Fruit fly (Drosophila melanogaster) whole organism, embryonic: ENCODE data around the gene MED15.

ENCODE experiments used
- Abd-B ChIP-seq: fragments of 200-800 bp; sonication (Bioruptor generic); optimal IDR thresholded peaks from 2 replicates; lab custom pipeline; 2018; ENCODE audit warnings: missing biosample characterization, mild to moderate bottlenecking, missing genetic modification characterization, moderate library complexity
- CG10267 ChIP-seq: fragments of 200-800 bp; sonication (Bioruptor generic); optimal IDR thresholded peaks from 2 replicates; lab custom pipeline; 2018; ENCODE audit warnings: missing biosample characterization, mild to moderate bottlenecking, missing genetic modification characterization, moderate library complexity
- CG11456 ChIP-seq: fragments of 200-800 bp; sonication (Bioruptor generic); IDR thresholded peaks from 3 replicates; pipeline ENCODE4 v1.3.6; 2022; ENCODE audit warnings: missing biosample characterization, missing genetic modification characterization
- CG13296 ChIP-seq: fragments of 200-800 bp; sonication (Bioruptor generic); optimal IDR thresholded peaks from 3 replicates; lab custom pipeline; 2018; ENCODE audit warnings: missing biosample characterization, mild to moderate bottlenecking, missing genetic modification characterization
- CG14667 ChIP-seq: fragments of 200-800 bp; sonication (Bioruptor generic); IDR thresholded peaks from 2 replicates; pipeline ENCODE4 v1.3.6; 2022; ENCODE audit warnings: missing biosample characterization, missing genetic modification characterization
- CG15514 ChIP-seq: fragments of 200-800 bp; sonication (Bioruptor generic); optimal IDR thresholded peaks from 3 replicates; lab custom pipeline; 2017; ENCODE audit warnings: missing biosample characterization, missing genetic modification characterization, mild to moderate bottlenecking, moderate library complexity, missing genetic modification reagents
- CG15601 ChIP-seq: fragments of 200-800 bp; sonication (Bioruptor generic); optimal IDR thresholded peaks from 3 replicates; lab custom pipeline; 2019; ENCODE audit warnings: missing biosample characterization, mild to moderate bottlenecking, missing genetic modification characterization, moderate library complexity
- CG16813 ChIP-seq: fragments of 200-800 bp; sonication (Bioruptor generic); IDR thresholded peaks from 3 replicates; pipeline ENCODE4 v1.3.6; 2022; ENCODE audit warnings: missing biosample characterization, missing genetic modification characterization; ENCODE audit not compliant: partially characterized antibody
- CG17912 ChIP-seq: fragments of 200-800 bp; sonication (Bioruptor generic); optimal IDR thresholded peaks from 2 replicates; lab custom pipeline; 2018; ENCODE audit warnings: missing biosample characterization, mild to moderate bottlenecking, missing genetic modification characterization
- CG31441 ChIP-seq: fragments of 200-800 bp; sonication (Bioruptor generic); IDR thresholded peaks from 2 replicates; pipeline ENCODE4 v1.3.6; 2022; ENCODE audit warnings: missing biosample characterization, missing genetic modification characterization
- CG3163 ChIP-seq: fragments of 200-800 bp; sonication (Bioruptor generic); optimal IDR thresholded peaks from 3 replicates; lab custom pipeline; 2016; ENCODE audit warnings: missing biosample characterization, missing genetic modification characterization
- CG32532 ChIP-seq: fragments of 200-800 bp; sonication (Bioruptor generic); IDR thresholded peaks from 2 replicates; pipeline ENCODE4 v1.3.6; 2022; ENCODE audit warnings: missing biosample characterization, missing genetic modification characterization
- CG32767 ChIP-seq: fragments of 200-800 bp; sonication (Bioruptor generic); IDR thresholded peaks from 2 replicates; pipeline ENCODE4 v1.3.6; 2022; ENCODE audit warnings: missing biosample characterization, missing genetic modification characterization
- CG33557 ChIP-seq: fragments of 200-800 bp; sonication (Bioruptor generic); optimal IDR thresholded peaks from 2 replicates; lab custom pipeline; 2019; ENCODE audit warnings: missing biosample characterization, mild to moderate bottlenecking, missing genetic modification characterization, moderate library complexity
- CG34376 ChIP-seq: fragments of 200-800 bp; sonication (Bioruptor generic); optimal IDR thresholded peaks from 2 replicates; lab custom pipeline; 2018; ENCODE audit warnings: missing biosample characterization, mild to moderate bottlenecking, missing genetic modification characterization
- CG3995 ChIP-seq: fragments of 200-800 bp; sonication (Bioruptor generic); optimal IDR thresholded peaks from 3 replicates; lab custom pipeline; 2016; ENCODE audit warnings: missing biosample characterization, missing genetic modification characterization
- CG4360 ChIP-seq: fragments of 200-800 bp; sonication (Bioruptor generic); IDR thresholded peaks from 2 replicates; pipeline ENCODE4 v1.3.6; 2022; ENCODE audit warnings: missing biosample characterization, missing genetic modification characterization
- CG4424 ChIP-seq: fragments of 200-800 bp; sonication (Bioruptor generic); optimal IDR thresholded peaks from 3 replicates; lab custom pipeline; 2016; ENCODE audit warnings: missing biosample characterization, missing genetic modification characterization
- CG9609 ChIP-seq: fragments of 200-800 bp; sonication (Bioruptor generic); optimal IDR thresholded peaks from 3 replicates; lab custom pipeline; 2016; ENCODE audit warnings: missing biosample characterization, missing genetic modification characterization
- CG9817 ChIP-seq: fragments of 200-800 bp; sonication (Bioruptor generic); optimal IDR thresholded peaks from 2 replicates; lab custom pipeline; 2018; ENCODE audit warnings: missing biosample characterization, mild to moderate bottlenecking, missing genetic modification characterization, moderate library complexity
- Dbx ChIP-seq: fragments of 200-800 bp; sonication (Bioruptor generic); IDR thresholded peaks from 3 replicates; pipeline ENCODE4 v1.3.6; 2022; ENCODE audit warnings: missing biosample characterization, missing genetic modification characterization
- Dref ChIP-seq: fragments of 200-800 bp; sonication (Bioruptor generic); IDR thresholded peaks from 2 replicates; pipeline ENCODE4 v1.3.6; 2022; ENCODE audit warnings: missing biosample characterization, missing genetic modification characterization
- ERR ChIP-seq: fragments of 200-800 bp; sonication (Bioruptor generic); optimal IDR thresholded peaks from 2 replicates; lab custom pipeline; 2016; ENCODE audit warnings: missing biosample characterization, missing genetic modification characterization
- H2.0 ChIP-seq: fragments of 200-800 bp; sonication (Bioruptor generic); IDR thresholded peaks from 2 replicates; pipeline ENCODE4 v1.3.6; 2022; ENCODE audit warnings: missing biosample characterization, missing genetic modification characterization
- HHEX ChIP-seq: fragments of 200-800 bp; sonication (Bioruptor generic); optimal IDR thresholded peaks from 3 replicates; lab custom pipeline; 2017; ENCODE audit warnings: missing biosample characterization, mild to moderate bottlenecking, missing genetic modification characterization, missing genetic modification reagents
- HLH3B ChIP-seq: fragments of 200-800 bp; sonication (Bioruptor generic); IDR thresholded peaks from 2 replicates; pipeline ENCODE4 v1.3.6; 2022; ENCODE audit warnings: missing biosample characterization, missing genetic modification characterization
- Hr51 ChIP-seq, 2 experiments: fragments of 200-800 bp; sonication (Bioruptor generic); optimal IDR thresholded peaks; 2 replicates in 1 of 2; 3 replicates in 1 of 2; lab custom pipeline; 2016 to 2018; ENCODE audit warnings: missing biosample characterization in 2 of 2, missing genetic modification characterization in 2 of 2, mild to moderate bottlenecking in 1 of 2, moderate library complexity in 1 of 2
- Kr ChIP-seq: fragments of 200-800 bp; sonication (Bioruptor generic); optimal IDR thresholded peaks from 2 replicates; lab custom pipeline; 2017; ENCODE audit warnings: missing biosample characterization, mild to moderate bottlenecking, missing genetic modification characterization
- Neu2 ChIP-seq: fragments of 200-800 bp; sonication (Bioruptor generic); optimal IDR thresholded peaks from 3 replicates; lab custom pipeline; 2016; ENCODE audit warnings: missing biosample characterization, missing genetic modification characterization, borderline replicate concordance
- Tbp ChIP-seq: fragments of >200 bp; optimal IDR thresholded peaks from 2 replicates; lab custom pipeline; 2018; ENCODE audit warnings: missing biosample characterization, missing genetic modification characterization
- Xrp1 ChIP-seq: fragments of 200-800 bp; sonication (Bioruptor generic); IDR thresholded peaks from 2 replicates; pipeline ENCODE4 v1.3.6; 2022; ENCODE audit warnings: missing biosample characterization, missing genetic modification characterization
- abd-A ChIP-seq: fragments of 200-800 bp; sonication (Bioruptor generic); optimal IDR thresholded peaks from 3 replicates; lab custom pipeline; 2019; ENCODE audit warnings: missing biosample characterization, mild to moderate bottlenecking, missing genetic modification characterization, moderate library complexity
- aop ChIP-seq: fragments of 200-800 bp; sonication (Bioruptor generic); IDR thresholded peaks from 2 replicates; pipeline ENCODE4 v1.3.6; 2022; ENCODE audit warnings: missing biosample characterization, missing genetic modification characterization
- ara ChIP-seq: fragments of 200-800 bp; sonication (Bioruptor generic); IDR thresholded peaks from 2 replicates; pipeline ENCODE4 v1.3.6; 2022; ENCODE audit warnings: missing biosample characterization, missing genetic modification characterization
- br ChIP-seq: fragments of >200 bp; optimal IDR thresholded peaks from 2 replicates; lab custom pipeline; 2017
- cad ChIP-seq: fragments of >200 bp; optimal IDR thresholded peaks from 2 replicates; lab custom pipeline; 2017; ENCODE audit warnings: missing biosample characterization, missing genetic modification characterization
- cg ChIP-seq: fragments of 200-800 bp; sonication (Bioruptor generic); optimal IDR thresholded peaks from 3 replicates; lab custom pipeline; 2019; ENCODE audit warnings: missing biosample characterization, mild to moderate bottlenecking, missing genetic modification characterization, moderate library complexity
- en ChIP-seq: fragments of 200-800 bp; sonication (Bioruptor generic); optimal IDR thresholded peaks from 2 replicates; lab custom pipeline; 2016; ENCODE audit warnings: missing biosample characterization, missing genetic modification characterization
- esg ChIP-seq: fragments of 200-800 bp; sonication (Bioruptor generic); conservative IDR thresholded peaks from 2 replicates; pipeline ENCODE4 v1.3.6; 2022; ENCODE audit warnings: missing biosample characterization, missing genetic modification characterization
- gt ChIP-seq: fragments of 200-800 bp; sonication (Bioruptor generic); IDR thresholded peaks from 2 replicates; pipeline ENCODE4 v1.3.6; 2022; ENCODE audit warnings: missing biosample characterization, missing genetic modification characterization
- hb ChIP-seq: fragments of 200-800 bp; sonication (Bioruptor generic); IDR thresholded peaks from 3 replicates; pipeline ENCODE4 v1.3.6; 2022; ENCODE audit warnings: missing biosample characterization, missing genetic modification characterization; ENCODE audit not compliant: partially characterized antibody
- hkb ChIP-seq, 2 experiments: fragments of 200-800 bp in 1 of 2; fragments of >200 bp in 1 of 2; sonication (Bioruptor generic) in 1 of 2; IDR thresholded peaks in 1 of 2; optimal IDR thresholded peaks in 1 of 2; 2 replicates each; pipeline versions ENCODE4 v1.3.6 to Lab custom; 2017 to 2022; ENCODE audit warnings: missing biosample characterization in 1 of 2, missing genetic modification characterization in 1 of 2
- insv ChIP-seq, 2 experiments: fragments of 200-800 bp; sonication (Bioruptor generic); optimal IDR thresholded peaks; 3 replicates each; lab custom pipeline; 2016 to 2018; ENCODE audit warnings: missing biosample characterization in 2 of 2, missing genetic modification characterization in 2 of 2
- knrl ChIP-seq: fragments of 200-800 bp; sonication (Bioruptor generic); IDR thresholded peaks from 3 replicates; pipeline ENCODE4 v1.3.6; 2022; ENCODE audit warnings: missing biosample characterization, missing genetic modification characterization; ENCODE audit not compliant: partially characterized antibody
- lilli ChIP-seq: fragments of 200-800 bp; sonication (Bioruptor generic); optimal IDR thresholded peaks from 3 replicates; lab custom pipeline; 2016; ENCODE audit warnings: missing biosample characterization, missing genetic modification characterization
- org-1 ChIP-seq: fragments of 200-800 bp; sonication (Bioruptor generic); optimal IDR thresholded peaks from 2 replicates; lab custom pipeline; 2017; ENCODE audit warnings: missing biosample characterization, missing genetic modification characterization
- rib ChIP-seq: fragments of 200-800 bp; sonication (Bioruptor generic); IDR thresholded peaks from 2 replicates; pipeline ENCODE4 v1.3.6; 2022; ENCODE audit warnings: missing biosample characterization, missing genetic modification characterization
- sens ChIP-seq: fragments of 200-800 bp; sonication (Bioruptor generic); peaks from one replicate; lab custom pipeline; 2016; ENCODE audit warnings: missing biosample characterization, missing genetic modification characterization
- tin ChIP-seq: fragments of 200-800 bp; sonication (Bioruptor generic); optimal IDR thresholded peaks from 3 replicates; lab custom pipeline; 2016; ENCODE audit warnings: missing biosample characterization, missing genetic modification characterization
- vvl ChIP-seq: fragments of 200-800 bp; sonication (Bioruptor generic); IDR thresholded peaks from 2 replicates; pipeline ENCODE4 v1.3.6; 2022; ENCODE audit warnings: missing biosample characterization, missing genetic modification characterization

MED15 gene

dm6 chr2L:521940-522632 is 49.3 kb downstream of the MED15 start (continued):
- TF ChIP-seq CG33557 (GFP tag; lab: Kevin White, UChicago) (peak; percentile 49), CG16813 (GFP tag; lab: Robert Waterston, UW) (no peak), cg (GFP tag; lab: Kevin White, UChicago) (no peak), insv (GFP tag; optimal IDR thresholded peaks at IDR 0.05; lab: Kevin White, UChicago) (no peak), CG11456 (GFP tag; lab: Robert Waterston, UW) (peak; percentile 74), CG9609 (GFP tag; lab: Kevin White, UChicago) (peak; percentile 25), CG32532 (GFP tag; lab: Robert Waterston, UW) (peak; percentile 65), lilli (GFP tag; lab: Kevin White, UChicago) (peak; percentile 62), CG32767 (peak; percentile 87), Hr51 (GFP tag; optimal IDR thresholded peaks at IDR 0.05; lab: Kevin White, UChicago) (peak; percentile 45 to 71), hkb (optimal IDR thresholded peaks at IDR 0.05; lab: Kevin White, UChicago) (no peak), hkb (GFP tag; IDR thresholded peaks at IDR 0.05; lab: Robert Waterston, UW) (peak; percentile 74), CG9817 (tag; lab: Kevin White, UChicago) (peak; percentile 28), tin (GFP tag; lab: Kevin White, UChicago) (peak; percentile 60), ara (peak; percentile 91), CG15601 (tag; lab: Kevin White, UChicago) (peak; percentile 1), CG15514 (GFP tag; lab: Kevin White, UChicago) (peak; percentile 35), org-1 (GFP tag; lab: Kevin White, UChicago) (peak; percentile 48), gt (GFP tag; lab: Robert Waterston, UW) (peak; percentile 43; the same call in 1 of the 2 replicates), rib (GFP tag; lab: Robert Waterston, UW) (no peak), aop (no peak), H2.0 (GFP tag; lab: Robert Waterston, UW) (peak; percentile 81), CG13296 (GFP tag; lab: Kevin White, UChicago) (peak; percentile 58), abd-A (tag; lab: Kevin White, UChicago) (peak; percentile 21), CG17912 (GFP tag; lab: Kevin White, UChicago) (no peak), sens (peak; percentile 96), CG34376 (GFP tag; lab: Kevin White, UChicago) (no peak), Tbp (GFP tag; lab: Kevin White, UChicago) (no peak), esg (GFP tag; lab: Robert Waterston, UW) (peak; percentile 85), CG31441 (GFP tag; lab: Robert Waterston, UW) (peak; percentile 79), ERR (no peak), vvl (GFP tag; lab: Robert Waterston, UW) (peak; percentile 93), Neu2 (GFP tag; lab: Kevin White, UChicago) (no peak), CG10267 (peak; percentile 81), Dbx (no peak), HLH3B (GFP tag; lab: Robert Waterston, UW) (peak; percentile 79), Dref (GFP tag; lab: Robert Waterston, UW) (no peak), en (GFP tag; lab: Kevin White, UChicago) (no peak), HHEX (GFP tag; lab: Kevin White, UChicago) (peak; percentile 71), hb (GFP tag; lab: Robert Waterston, UW) (no peak), Kr (GFP tag; lab: Kevin White, UChicago) (peak; percentile 18), Xrp1 (GFP tag; lab: Robert Waterston, UW) (peak; percentile 92), CG4360 (peak; percentile 56; the same call in 1 of the 2 replicates), knrl (GFP tag; lab: Robert Waterston, UW) (no peak), br (no peak), cad (GFP tag; lab: Kevin White, UChicago) (no peak), CG14667 (peak; percentile 74), CG3995 (GFP tag; lab: Kevin White, UChicago) (no peak), CG4424 (peak; percentile 86), Abd-B (GFP tag; lab: Kevin White, UChicago) (peak; percentile 61), CG3163 (GFP tag; lab: Kevin White, UChicago) (no peak)
